Fruit fly (Drosophila melanogaster): ENCODE measurements around the gene CG4199.

- TF ChIP-seq usp (GFP tag; optimal IDR thresholded peaks at IDR 0.05), result no peak
- TF ChIP-seq EcR (GFP tag; optimal IDR thresholded peaks at IDR 0.05), result no peak
These were observed 11.4 kb downstream of the CG4199 start, which contains the start of gene Sik2 for dm6 chrX:2061849-2062248.

Measured in whole organism.